Fruit fly (Drosophila melanogaster) whole organism, embryonic: ENCODE data around the gene Drsl1.

ENCODE experiments used
- CG11696 ChIP-seq: fragments of 200-800 bp; sonication (Bioruptor generic); IDR thresholded peaks from 2 replicates; pipeline ENCODE4 v1.3.6; 2022; ENCODE audit warnings: missing biosample characterization, missing genetic modification characterization
- CG12942 ChIP-seq: fragments of 200-800 bp; sonication (Bioruptor generic); optimal IDR thresholded peaks from 3 replicates; lab custom pipeline; 2016; ENCODE audit warnings: missing biosample characterization, missing genetic modification characterization
- CG14441 ChIP-seq: fragments of 200-800 bp; sonication (Bioruptor generic); IDR thresholded peaks from 2 replicates; pipeline ENCODE4 v1.3.6; 2022; ENCODE audit warnings: missing biosample characterization, missing genetic modification characterization
- CG1529 ChIP-seq: fragments of 200-800 bp; sonication (Bioruptor generic); optimal IDR thresholded peaks from 3 replicates; lab custom pipeline; 2018; ENCODE audit warnings: missing biosample characterization, missing genetic modification characterization
- CG1603 ChIP-seq: fragments of 200-800 bp; sonication (Bioruptor generic); optimal IDR thresholded peaks from 2 replicates; lab custom pipeline; 2019; ENCODE audit warnings: missing biosample characterization, mild to moderate bottlenecking, missing genetic modification characterization, moderate library complexity
- CG17359 ChIP-seq: fragments of 200-800 bp; sonication (Bioruptor generic); optimal IDR thresholded peaks from 3 replicates; lab custom pipeline; 2018; ENCODE audit warnings: missing biosample characterization, mild to moderate bottlenecking, missing genetic modification characterization, moderate library complexity
- CG18764 ChIP-seq: fragments of 200-800 bp; sonication (Bioruptor generic); optimal IDR thresholded peaks from 3 replicates; lab custom pipeline; 2016; ENCODE audit warnings: missing biosample characterization, missing genetic modification characterization
- CG2712 ChIP-seq: fragments of 200-800 bp; optimal IDR thresholded peaks from 3 replicates; lab custom pipeline; 2019; ENCODE audit warnings: missing biosample characterization, mild to moderate bottlenecking, missing genetic modification characterization, moderate library complexity
- CG2889 ChIP-seq: fragments of 200-800 bp; sonication (Bioruptor generic); IDR thresholded peaks from 3 replicates; pipeline ENCODE4 v1.3.6; 2022; ENCODE audit warnings: missing biosample characterization, missing genetic modification characterization
- CG30020 ChIP-seq: fragments of 200-800 bp; optimal IDR thresholded peaks from 2 replicates; lab custom pipeline; 2019; ENCODE audit warnings: missing biosample characterization, mild to moderate bottlenecking, missing genetic modification characterization, moderate library complexity
- CG32767 ChIP-seq: fragments of 200-800 bp; sonication (Bioruptor generic); IDR thresholded peaks from 2 replicates; pipeline ENCODE4 v1.3.6; 2022; ENCODE audit warnings: missing biosample characterization, missing genetic modification characterization
- CG4360 ChIP-seq: fragments of 200-800 bp; sonication (Bioruptor generic); IDR thresholded peaks from 2 replicates; pipeline ENCODE4 v1.3.6; 2022; ENCODE audit warnings: missing biosample characterization, missing genetic modification characterization
- CG6272 ChIP-seq: fragments of 200-800 bp; sonication (Bioruptor generic); IDR thresholded peaks from 2 replicates; pipeline ENCODE4 v1.3.6; 2022; ENCODE audit warnings: missing biosample characterization, missing genetic modification characterization
- CG6654 ChIP-seq: fragments of 200-800 bp; sonication (Bioruptor generic); optimal IDR thresholded peaks from 2 replicates; lab custom pipeline; 2017; ENCODE audit warnings: missing biosample characterization, mild to moderate bottlenecking, missing genetic modification characterization
- CG9876 ChIP-seq: fragments of 200-800 bp; sonication (Bioruptor generic); optimal IDR thresholded peaks from 2 replicates; lab custom pipeline; 2016; ENCODE audit warnings: missing biosample characterization, missing genetic modification characterization
- D ChIP-seq, 2 experiments: fragments of 200-800 bp in 1 of 2; fragments of >200 bp in 1 of 2; sonication (Bioruptor generic) in 1 of 2; optimal IDR thresholded peaks; 2 replicates in 1 of 2; 3 replicates in 1 of 2; lab custom pipeline; 2017; ENCODE audit warnings: mild to moderate bottlenecking in 1 of 2, missing biosample characterization in 1 of 2, missing genetic modification characterization in 1 of 2, missing genetic modification reagents in 1 of 2
- E2f1 ChIP-seq: fragments of 200-800 bp; sonication (Bioruptor generic); IDR thresholded peaks from 2 replicates; pipeline ENCODE4 v1.3.6; 2022; ENCODE audit warnings: missing biosample characterization, missing genetic modification characterization
- E2f2 ChIP-seq: fragments of 200-800 bp; sonication (Bioruptor generic); IDR thresholded peaks from 2 replicates; pipeline ENCODE4 v1.3.6; 2022; ENCODE audit warnings: missing biosample characterization, missing genetic modification characterization
- Ets65A ChIP-seq: fragments of 200-800 bp; sonication (Bioruptor generic); peaks from one replicate; lab custom pipeline; 2016; ENCODE audit warnings: missing biosample characterization, missing genetic modification characterization
- Fer1 ChIP-seq: fragments of 200-800 bp; sonication (Bioruptor generic); optimal IDR thresholded peaks from 2 replicates; lab custom pipeline; 2017; ENCODE audit warnings: missing biosample characterization, mild to moderate bottlenecking, missing genetic modification characterization
- Hmx ChIP-seq: fragments of 200-800 bp; sonication (Bioruptor generic); optimal IDR thresholded peaks from 2 replicates; lab custom pipeline; 2016; ENCODE audit warnings: missing biosample characterization, missing genetic modification characterization
- Hr39 ChIP-seq: fragments of >200 bp; optimal IDR thresholded peaks from 2 replicates; lab custom pipeline; 2017
- Hr51 ChIP-seq, 2 experiments: fragments of 200-800 bp; sonication (Bioruptor generic); optimal IDR thresholded peaks; 2 replicates in 1 of 2; 3 replicates in 1 of 2; lab custom pipeline; 2016 to 2018; ENCODE audit warnings: missing biosample characterization in 2 of 2, missing genetic modification characterization in 2 of 2, mild to moderate bottlenecking in 1 of 2, moderate library complexity in 1 of 2
- Myb ChIP-seq: fragments of 200-800 bp; sonication (Bioruptor generic); optimal IDR thresholded peaks from 2 replicates; lab custom pipeline; 2016; ENCODE audit warnings: missing biosample characterization, missing genetic modification characterization
- Neu2 ChIP-seq: fragments of 200-800 bp; sonication (Bioruptor generic); optimal IDR thresholded peaks from 3 replicates; lab custom pipeline; 2016; ENCODE audit warnings: missing biosample characterization, missing genetic modification characterization, borderline replicate concordance
- Ravus ChIP-seq: fragments of 200-800 bp; sonication (Bioruptor generic); IDR thresholded peaks from 2 replicates; pipeline ENCODE4 v1.3.6; 2022; ENCODE audit warnings: missing biosample characterization, missing genetic modification characterization
- Sry-β ChIP-seq: fragments of 200-800 bp; sonication (Bioruptor generic); optimal IDR thresholded peaks from 2 replicates; lab custom pipeline; 2018; ENCODE audit warnings: missing biosample characterization, mild to moderate bottlenecking, missing genetic modification characterization, moderate library complexity
- Trl ChIP-seq, 3 experiments: fragments of >200 bp in 2 of 3; fragments of 200-800 bp in 1 of 3; sonication (Bioruptor generic) in 1 of 3; optimal IDR thresholded peaks; 2 replicates in 1 of 3; 3 replicates in 2 of 3; lab custom pipeline; 2016 to 2017; ENCODE audit warnings: missing biosample characterization in 1 of 3, missing genetic modification characterization in 1 of 3
- amos ChIP-seq: fragments of 200-800 bp; sonication (Bioruptor generic); IDR thresholded peaks from 2 replicates; pipeline ENCODE4 v1.3.6; 2022; ENCODE audit warnings: missing biosample characterization, missing genetic modification characterization; ENCODE audit not compliant: partially characterized antibody
- bigmax ChIP-seq: fragments of 200-800 bp; sonication (Bioruptor generic); optimal IDR thresholded peaks from 2 replicates; lab custom pipeline; 2018; ENCODE audit warnings: missing biosample characterization, mild to moderate bottlenecking, missing genetic modification characterization
- bsh ChIP-seq, 2 experiments: fragments of 200-800 bp; sonication (Bioruptor generic); optimal IDR thresholded peaks; 2 replicates each; lab custom pipeline; 2017 to 2018; ENCODE audit warnings: mild to moderate bottlenecking in 2 of 2, missing biosample characterization in 2 of 2, missing genetic modification characterization in 2 of 2, moderate library complexity in 1 of 2
- cato ChIP-seq: fragments of 200-800 bp; sonication (Bioruptor generic); optimal IDR thresholded peaks from 2 replicates; lab custom pipeline; 2016; ENCODE audit warnings: missing biosample characterization, missing genetic modification characterization, borderline replicate concordance
- chinmo ChIP-seq: fragments of 200-800 bp; sonication (Bioruptor generic); IDR thresholded peaks from 4 replicates; pipeline ENCODE4 v1.3.6; 2022; ENCODE audit warnings: missing biosample characterization, missing genetic modification characterization; ENCODE audit not compliant: partially characterized antibody
- chm ChIP-seq: fragments of 200-800 bp; sonication (Bioruptor generic); IDR thresholded peaks from 2 replicates; pipeline ENCODE4 v1.3.6; 2022; ENCODE audit warnings: missing biosample characterization, missing genetic modification characterization
- danr ChIP-seq: fragments of 200-800 bp; sonication (Bioruptor generic); IDR thresholded peaks from 2 replicates; pipeline ENCODE4 v1.3.6; 2022; ENCODE audit warnings: missing biosample characterization, missing genetic modification characterization
- eyg ChIP-seq: fragments of 200-800 bp; sonication (Bioruptor generic); optimal IDR thresholded peaks from 3 replicates; lab custom pipeline; 2016; ENCODE audit warnings: missing biosample characterization, missing genetic modification characterization
- fu2 ChIP-seq: fragments of 200-800 bp; sonication (Bioruptor generic); optimal IDR thresholded peaks from 2 replicates; lab custom pipeline; 2016; ENCODE audit warnings: missing biosample characterization, missing genetic modification characterization
- hb ChIP-seq: fragments of 200-800 bp; sonication (Bioruptor generic); IDR thresholded peaks from 3 replicates; pipeline ENCODE4 v1.3.6; 2022; ENCODE audit warnings: missing biosample characterization, missing genetic modification characterization; ENCODE audit not compliant: partially characterized antibody
- klu ChIP-seq: fragments of 200-800 bp; sonication (Bioruptor generic); IDR thresholded peaks from 2 replicates; pipeline ENCODE4 v1.3.6; 2022; ENCODE audit warnings: missing biosample characterization, missing genetic modification characterization
- lilli ChIP-seq: fragments of 200-800 bp; sonication (Bioruptor generic); optimal IDR thresholded peaks from 3 replicates; lab custom pipeline; 2016; ENCODE audit warnings: missing biosample characterization, missing genetic modification characterization
- lov ChIP-seq, 2 experiments: fragments of 200-800 bp in 1 of 2; fragments of >200 bp in 1 of 2; sonication (Bioruptor generic) in 1 of 2; IDR thresholded peaks in 1 of 2; optimal IDR thresholded peaks in 1 of 2; 2 replicates in 1 of 2; 3 replicates in 1 of 2; pipeline versions ENCODE4 v1.3.6 to Lab custom; 2017 to 2022; ENCODE audit warnings: missing biosample characterization in 1 of 2, missing genetic modification characterization in 1 of 2
- oc ChIP-seq: fragments of 200-800 bp; sonication (Bioruptor generic); optimal IDR thresholded peaks from 2 replicates; lab custom pipeline; 2018; ENCODE audit warnings: missing biosample characterization, mild to moderate bottlenecking, missing genetic modification characterization, moderate library complexity
- sc ChIP-seq, 3 experiments: fragments of >200 bp in 2 of 3; fragments of 200-800 bp in 1 of 3; sonication (Bioruptor generic) in 1 of 3; optimal IDR thresholded peaks; 2 replicates in 2 of 3; 3 replicates in 1 of 3; lab custom pipeline; 2017; ENCODE audit warnings: mild to moderate bottlenecking in 1 of 3, missing biosample characterization in 1 of 3, missing genetic modification characterization in 1 of 3, missing genetic modification reagents in 1 of 3
- sug ChIP-seq: fragments of 200-800 bp; optimal IDR thresholded peaks from 2 replicates; lab custom pipeline; 2019; ENCODE audit warnings: missing biosample characterization, mild to moderate bottlenecking, missing genetic modification characterization, moderate library complexity
- trem ChIP-seq: fragments of 200-800 bp; optimal IDR thresholded peaks from 3 replicates; lab custom pipeline; 2019; ENCODE audit warnings: missing biosample characterization, mild to moderate bottlenecking, missing genetic modification characterization, moderate library complexity
- usp ChIP-seq: fragments of >200 bp; optimal IDR thresholded peaks from 2 replicates; lab custom pipeline; 2017; ENCODE audit warnings: missing biosample characterization, missing genetic modification characterization
- wdn ChIP-seq: fragments of 200-800 bp; sonication (Bioruptor generic); IDR thresholded peaks from 2 replicates; pipeline ENCODE4 v1.3.6; 2022; ENCODE audit warnings: missing biosample characterization, missing genetic modification characterization
- zf30C ChIP-seq: fragments of 200-800 bp; sonication (Bioruptor generic); optimal IDR thresholded peaks from 3 replicates; lab custom pipeline; 2018; ENCODE audit warnings: missing biosample characterization, mild to moderate bottlenecking, missing genetic modification characterization

Drsl1 gene

DNA sequence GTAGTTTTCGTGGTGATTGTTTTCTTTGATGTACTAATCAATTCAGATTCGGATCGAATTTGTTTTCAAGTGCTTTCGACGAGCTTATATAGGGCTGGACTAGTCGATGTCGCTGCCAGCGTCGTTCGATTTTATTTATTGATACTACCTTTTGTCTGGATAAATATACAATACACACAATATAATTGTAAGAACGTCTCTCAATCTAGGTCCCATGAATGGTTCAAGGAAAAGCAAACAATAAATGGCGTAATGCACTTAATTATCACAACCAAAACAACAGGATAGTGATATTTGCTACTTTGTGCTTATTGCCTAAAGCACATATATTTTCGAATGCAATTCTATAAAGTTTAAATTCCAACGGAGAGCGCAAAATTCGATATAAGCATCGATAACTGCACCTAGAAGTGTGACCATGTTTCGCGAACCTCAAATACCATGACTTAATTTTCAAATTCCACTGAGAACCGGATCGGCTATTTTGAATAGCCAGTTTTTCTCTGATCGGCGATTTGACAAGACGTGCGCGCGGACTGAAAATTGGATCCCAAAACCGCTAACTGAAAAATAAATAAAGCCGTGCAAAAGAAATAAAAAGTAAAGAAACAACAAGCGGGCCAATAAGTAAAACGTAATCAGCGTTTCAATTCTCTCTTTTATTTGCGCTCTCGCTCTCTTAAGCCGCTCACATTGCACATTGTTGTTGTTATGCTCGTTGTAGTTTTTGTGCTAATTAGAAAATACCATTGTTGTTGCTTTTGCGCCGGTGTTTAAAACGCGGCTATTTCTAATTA, 978 bp upstream of the Drsl1 start, which contains the start of the genes Drsl6 and kst (continued):
- TF ChIP-seq lilli (GFP tag; lab: Kevin White, UChicago) (peak; percentile 16), CG1603 (tag; lab: Kevin White, UChicago) (peak; percentile 63), Hr39 (no peak), sc (optimal IDR thresholded peaks at IDR 0.05; lab: Kevin White, UChicago) (no peak), sc (GFP tag; optimal IDR thresholded peaks at IDR 0.05; lab: Kevin White, UChicago) (no peak), CG6272 (GFP tag; lab: Robert Waterston, UW) (no peak), eyg (GFP tag; lab: Kevin White, UChicago) (no peak), Hr51 (GFP tag; optimal IDR thresholded peaks at IDR 0.05; lab: Kevin White, UChicago) (no peak), CG2712 (tag; lab: Kevin White, UChicago) (peak; percentile 83), CG12942 (GFP tag; lab: Kevin White, UChicago) (no peak), Sry-β (GFP tag; lab: Kevin White, UChicago) (peak; percentile 25), chm (GFP tag; lab: Robert Waterston, UW) (peak; percentile 85), danr (GFP tag; lab: Robert Waterston, UW) (no peak), klu (GFP tag; lab: Robert Waterston, UW) (no peak), CG4360 (peak; percentile 83), chinmo (GFP tag; lab: Robert Waterston, UW) (peak; percentile 75; the same call in 2 of the 4 replicates), Fer1 (GFP tag; lab: Kevin White, UChicago) (peak; percentile 32), Neu2 (no peak), wdn (no peak), CG11696 (GFP tag; lab: Robert Waterston, UW) (no peak), zf30C (peak; percentile 33), CG18764 (GFP tag; lab: Kevin White, UChicago) (peak; percentile 10), CG14441 (GFP tag; lab: Robert Waterston, UW) (0 out of 2 replicates have a peak, but pooled peaks have one; percentile 23), sug (tag; lab: Kevin White, UChicago) (peak; percentile 52), Hmx (GFP tag; lab: Kevin White, UChicago) (no peak), E2f2 (GFP tag; lab: Robert Waterston, UW) (peak; percentile 91), CG30020 (tag; lab: Kevin White, UChicago) (no peak), oc (peak; percentile 73), CG17359 (tag; lab: Kevin White, UChicago) (peak; percentile 34), Myb (GFP tag; lab: Kevin White, UChicago) (peak; percentile 96), Ets65A (GFP tag; lab: Kevin White, UChicago) (no peak), usp (GFP tag; lab: Kevin White, UChicago) (no peak), amos (GFP tag; lab: Robert Waterston, UW) (peak; percentile 60), trem (tag; lab: Kevin White, UChicago) (peak; percentile 6), E2f1 (GFP tag; lab: Robert Waterston, UW) (no peak), CG2889 (GFP tag; lab: Robert Waterston, UW) (no peak), CG6654 (GFP tag; lab: Kevin White, UChicago) (no peak), hb (GFP tag; lab: Robert Waterston, UW) (no peak), lov (optimal IDR thresholded peaks at IDR 0.05; lab: Kevin White, UChicago) (no peak), lov (GFP tag; IDR thresholded peaks at IDR 0.05; lab: Robert Waterston, UW) (no peak), cato (GFP tag; lab: Kevin White, UChicago) (no peak), CG32767 (GFP tag; lab: Robert Waterston, UW) (no peak), CG9876 (GFP tag; lab: Kevin White, UChicago) (no peak), Trl (optimal IDR thresholded peaks at IDR 0.05; lab: Kevin White, UChicago) (peak in 1 of 2 experiments; percentile 25), Trl (GFP tag; optimal IDR thresholded peaks at IDR 0.05; lab: Kevin White, UChicago) (peak; percentile 46), fu2 (no peak), CG1529 (GFP tag; lab: Kevin White, UChicago) (no peak), Ravus (GFP tag; lab: Robert Waterston, UW) (no peak), bigmax (GFP tag; lab: Kevin White, UChicago) (no peak), D (optimal IDR thresholded peaks at IDR 0.05; lab: Kevin White, UChicago) (no peak), D (GFP tag; optimal IDR thresholded peaks at IDR 0.05; lab: Kevin White, UChicago) (no peak), bsh (GFP tag; optimal IDR thresholded peaks at IDR 0.05; lab: Kevin White, UChicago) (peak in 1 of 2 experiments; percentile 9)
